Worm (Caenorhabditis elegans): ENCODE data around the gene cct-8.
"Not testable (repeated sequence)": the region's sequence is repeated elsewhere in the genome, so short reads cannot be mapped to it uniquely, and the experiment has no call there.

The cct-8 gene

DNA sequence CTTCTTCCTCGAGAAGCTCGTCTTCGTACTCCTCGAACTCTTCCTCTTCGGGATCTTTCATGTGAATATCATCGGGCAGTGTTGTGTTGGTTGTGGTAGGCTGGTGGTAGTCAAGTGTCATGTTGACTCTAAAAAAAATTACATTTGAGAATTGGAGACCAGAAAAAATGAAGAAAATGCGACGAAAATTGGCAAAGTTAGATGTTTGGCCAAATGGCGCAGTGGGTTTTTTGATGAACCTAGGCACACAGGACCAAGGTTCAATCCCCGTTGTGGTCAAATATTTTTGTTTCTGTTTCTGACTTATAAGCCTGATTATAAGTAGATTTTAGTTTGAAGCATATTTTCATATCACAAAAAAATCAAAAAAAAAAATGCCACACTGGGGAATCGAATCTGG lies 30.7 kb downstream of the cct-8 start (continued):
- TF ChIP-seq hlh-26 (GFP tag; conservative IDR thresholded peaks at IDR 0.05) (no peak), madf-10 (tag; optimal IDR thresholded peaks at IDR 0.05) (no peak), madf-8 (GFP tag; conservative IDR thresholded peaks at IDR 0.05) (no peak), ztf-25 (GFP tag; IDR thresholded peaks at IDR 0.05) (no peak)

DNA sequence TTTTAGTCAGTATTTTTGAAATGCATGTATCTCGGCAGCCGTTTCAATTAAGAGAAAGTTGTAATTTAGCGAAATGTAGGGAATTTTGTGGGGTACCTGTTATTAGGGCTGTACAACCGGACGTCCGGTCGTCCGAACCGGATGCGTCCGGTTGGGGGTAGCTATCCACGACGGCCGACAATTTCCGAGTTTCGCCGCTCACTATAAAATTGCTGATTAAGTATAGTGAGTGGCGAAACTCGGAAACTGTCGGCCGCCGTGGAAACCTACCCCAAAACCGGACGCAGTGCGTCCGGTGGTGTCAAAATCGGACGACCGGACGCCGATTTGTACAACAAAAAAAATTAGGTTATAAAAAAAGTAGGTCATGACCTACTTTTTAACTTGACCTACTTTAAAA lies 32.0 kb downstream of the cct-8 start:
- TF ChIP-seq hmg-1.2 (GFP tag; IDR thresholded peaks at IDR 0.05) (peak; percentile 64), snpc-4 (tag; optimal IDR thresholded peaks at IDR 0.05) (peak in 3 of 4 experiments; percentile 24 to 91 (median 85))
- TF ChIP-seq snpc-4 (GFP tag; optimal IDR thresholded peaks at IDR 0.05), result not testable (repeated sequence)

DNA sequence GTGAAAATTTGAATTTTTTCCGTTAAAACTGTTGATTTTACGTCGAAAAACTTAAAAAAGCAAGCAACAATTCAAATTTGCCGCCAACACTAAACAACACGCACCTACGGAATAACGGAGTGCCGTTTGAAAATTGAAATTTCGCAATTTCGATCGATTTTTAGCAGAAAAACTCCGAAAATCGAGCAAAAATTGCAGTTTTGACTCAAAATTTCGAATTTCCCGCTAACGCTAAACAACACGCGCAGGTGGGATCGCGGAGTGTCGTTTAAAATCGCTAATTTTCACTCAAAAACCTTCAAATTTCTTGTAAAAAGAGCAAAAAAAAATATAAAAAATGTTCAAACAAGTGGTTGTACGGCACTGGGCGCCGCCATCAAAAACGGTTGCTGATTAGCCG lies 35.2 kb downstream of the cct-8 start:
- no peak for TF ChIP-seq F22D6.2 (tag; optimal IDR thresholded peaks at IDR 0.05)
- TF ChIP-seq egl-44 (GFP tag; IDR thresholded peaks at IDR 0.05), result no peak
- TF ChIP-seq B0261.1 (tag; optimal IDR thresholded peaks at IDR 0.05), result no peak
- peak; percentile 72 for TF ChIP-seq attf-3 (GFP tag; conservative IDR thresholded peaks at IDR 0.05)
- no peak for TF ChIP-seq unc-62 (GFP tag; optimal IDR thresholded peaks at IDR 0.05)

DNA sequence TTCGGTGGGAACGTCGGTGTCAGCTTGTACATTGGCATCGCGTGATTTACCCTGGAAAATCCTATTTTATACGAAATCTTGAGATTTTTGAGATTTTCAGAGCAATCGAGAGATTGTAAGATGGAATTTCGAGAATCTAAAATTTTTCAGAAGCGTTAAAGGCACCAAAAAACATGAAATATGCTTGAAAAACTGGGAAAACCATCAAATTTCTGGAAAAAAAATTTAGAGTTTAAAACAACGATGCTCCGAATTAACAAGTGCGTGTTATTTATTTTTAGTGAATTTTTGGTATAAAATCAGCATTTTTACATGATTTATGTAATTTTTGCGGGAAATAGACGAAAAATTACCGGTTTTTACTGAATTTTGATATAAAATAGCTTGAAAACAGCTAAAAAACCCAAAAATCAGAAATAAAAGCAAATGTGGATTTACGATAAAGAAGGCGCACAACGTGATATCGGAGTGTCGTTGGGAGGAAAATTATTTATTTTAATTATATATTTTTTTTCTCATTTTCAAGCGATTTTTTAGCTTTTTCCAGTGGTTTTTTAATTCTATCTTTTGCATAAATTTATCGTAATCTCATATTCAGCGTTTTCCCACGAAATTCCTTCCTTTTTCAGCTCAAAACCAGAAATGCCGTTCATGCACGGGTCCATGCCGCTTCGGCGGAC lies 37.3 kb downstream of the cct-8 start, which contains the start of the genes Y55F3AM.13 and mrps-25:
Y55F3AM.13 (minus strand) TSS at position 51 of the 680 bp plus-strand sequence.
mrps-25 (plus strand) TSS at position 630 of the 680 bp plus-strand sequence.
- no peak for TF ChIP-seq cebp-1 (GFP tag; IDR thresholded peaks at IDR 0.05)
- TF ChIP-seq cebp-1 (tag; optimal IDR thresholded peaks at IDR 0.05), result no peak
- peak; percentile 94 for TF ChIP-seq attf-3 (GFP tag; conservative IDR thresholded peaks at IDR 0.05)
- no peak for TF ChIP-seq T07F8.4 (tag; optimal IDR thresholded peaks at IDR 0.05)
- TF ChIP-seq F10E7.11 (tag; optimal IDR thresholded peaks at IDR 0.05), result no peak
- TF ChIP-seq sdz-38 (tag; optimal IDR thresholded peaks at IDR 0.05), result no peak

DNA sequence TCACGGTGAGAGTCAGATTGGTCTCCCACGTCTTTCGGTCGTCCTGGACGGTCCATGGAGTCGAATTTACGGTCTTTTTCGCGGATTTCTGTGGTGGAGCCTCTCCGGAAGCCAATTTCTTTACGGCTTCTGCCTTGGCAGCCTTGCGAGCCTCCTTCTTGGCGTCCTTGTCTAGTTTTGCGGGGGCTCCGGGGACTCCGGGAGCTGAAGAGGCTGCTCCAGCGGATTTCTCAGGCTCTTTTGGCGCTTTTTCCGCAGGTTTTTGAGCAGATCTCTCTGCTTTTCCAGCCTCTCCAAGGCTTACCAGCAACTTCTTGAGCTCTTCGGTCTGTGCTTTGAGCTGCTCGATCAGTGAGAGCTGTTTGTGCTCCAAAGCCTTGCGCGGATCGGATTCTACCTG lies 38.0 kb downstream of the cct-8 start:
- TF ChIP-seq dox-1 (GFP tag; IDR thresholded peaks at IDR 0.05) (peak; percentile 12; the same call in 1 of the 2 replicates), somi-1 (GFP tag; optimal IDR thresholded peaks at IDR 0.05) (no peak), zfh-2 (GFP tag; conservative IDR thresholded peaks at IDR 0.05) (peak; percentile 85), nhr-120 (GFP tag; IDR thresholded peaks at IDR 0.05) (no peak), nhr-80 (tag; optimal IDR thresholded peaks at IDR 0.05) (no peak), ztf-3 (GFP tag; optimal IDR thresholded peaks at IDR 0.05) (no peak), egrh-3 (GFP tag; IDR thresholded peaks at IDR 0.05) (peak; percentile 66; the same call in 1 of the 2 replicates), athp-1 (tag; optimal IDR thresholded peaks at IDR 0.05) (no peak)

DNA sequence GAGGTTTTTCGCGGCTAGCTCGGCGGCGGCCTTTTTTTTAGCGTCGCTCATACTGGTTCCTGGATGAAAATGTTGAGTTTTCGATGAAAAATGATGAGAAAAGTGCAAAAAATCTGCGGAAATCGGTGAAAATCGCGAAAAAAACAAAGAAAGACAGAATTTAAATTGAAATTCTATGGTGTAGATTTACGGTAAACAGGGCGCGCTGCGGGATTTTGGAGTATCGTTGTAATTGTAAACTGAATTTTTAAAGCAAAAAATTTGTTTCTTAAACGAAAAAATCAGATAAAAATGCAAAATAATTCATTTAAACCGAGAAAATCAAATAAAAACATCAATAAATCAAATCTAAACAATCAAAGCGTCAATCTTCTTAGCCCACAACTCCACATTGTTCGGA lies 39.0 kb downstream of the cct-8 start, which contains the start of gene dcap-1:
dcap-1 (minus strand) TSS at position 59 of the 400 bp plus-strand sequence.
- TF ChIP-seq akir-1 (GFP tag; optimal IDR thresholded peaks at IDR 0.05) (no peak), ceh-79 (tag; optimal IDR thresholded peaks at IDR 0.05) (no peak), lin-35 (GFP tag; optimal IDR thresholded peaks at IDR 0.05) (peak in 1 of 3 experiments; percentile 40), mcd-1 (GFP tag; IDR thresholded peaks at IDR 0.05) (peak; percentile 19; the same call in 1 of the 2 replicates), attf-3 (GFP tag; conservative IDR thresholded peaks at IDR 0.05) (peak; percentile 96), ets-4 (GFP tag; optimal IDR thresholded peaks at IDR 0.05) (no peak), hsf-1 (GFP tag; IDR thresholded peaks at IDR 0.05) (no peak), die-1 (tag; optimal IDR thresholded peaks at IDR 0.05) (no peak), sptf-2 (GFP tag; optimal IDR thresholded peaks at IDR 0.05) (no peak), nfya-1 (tag; optimal IDR thresholded peaks at IDR 0.05; ENCODE audit: borderline replicate concordance, insufficient read depth) (no peak), lsl-1 (GFP tag; optimal IDR thresholded peaks at IDR 0.05) (no peak)

Measured in whole organism, young adult.